Worm (Caenorhabditis elegans): Measurements from ENCODE around the gene Y17G9B.4.

The Y17G9B.4 gene

DNA sequence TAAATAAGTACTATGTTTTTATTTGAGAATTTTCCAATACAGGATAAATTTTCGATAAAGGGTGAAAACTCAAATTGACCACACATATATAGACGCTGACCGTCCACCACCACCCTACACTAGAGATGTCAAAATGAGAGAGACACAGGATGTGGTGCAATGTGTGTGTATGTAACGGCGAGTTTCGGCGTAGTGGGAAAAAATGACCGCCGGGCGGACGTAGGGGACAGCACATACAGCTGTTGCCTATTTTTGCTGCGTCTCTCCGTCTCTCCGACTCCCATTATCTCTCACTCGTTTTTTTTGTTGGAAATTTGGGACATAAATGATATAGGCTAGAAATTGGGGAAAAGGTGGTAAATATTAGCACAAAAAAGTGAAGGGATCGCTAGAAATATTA is 29.2 kb downstream of the Y17G9B.4 start:
- TF ChIP-seq W03F9.2 (tag; optimal IDR thresholded peaks at IDR 0.05) = no peak
- no peak for TF ChIP-seq dao-5 (tag; optimal IDR thresholded peaks at IDR 0.05)
- TF ChIP-seq him-1 (tag; optimal IDR thresholded peaks at IDR 0.05) = no peak

ce11 chrIV:4788332-4788731 is 36.4 kb downstream of the Y17G9B.4 start, which contains the start of gene nhr-104:
TSS of gene nhr-104 (minus strand) at chrIV:4788692.
- TF ChIP-seq dao-5 (tag; optimal IDR thresholded peaks at IDR 0.05) (no peak), him-1 (tag; optimal IDR thresholded peaks at IDR 0.05) (no peak), W03F9.2 (tag; optimal IDR thresholded peaks at IDR 0.05) (no peak)

DNA sequence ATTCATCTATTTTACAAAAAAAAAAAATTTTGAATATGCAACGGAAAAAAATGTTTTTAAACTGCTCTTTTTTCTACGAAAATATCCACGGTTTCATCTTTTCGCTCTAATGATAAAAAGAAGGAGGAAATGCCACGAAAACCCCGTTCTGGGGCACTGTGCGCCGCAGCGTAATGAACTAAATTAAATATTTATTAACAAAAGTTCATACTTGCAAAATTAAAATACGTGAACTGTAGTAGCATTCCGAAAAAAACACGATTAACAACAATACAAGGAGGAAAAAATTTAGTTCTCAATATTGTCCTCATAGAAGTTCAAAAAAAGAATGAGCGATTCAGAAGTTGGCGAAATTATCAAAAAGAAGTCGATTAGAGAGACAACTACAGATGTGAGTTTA is 37.5 kb downstream of the Y17G9B.4 start, which contains the start of gene R11E3.1:
Gene R11E3.1 (plus strand): TSS at position 301 of the 400 bp plus-strand sequence.
- TF ChIP-seq dao-5 (tag; optimal IDR thresholded peaks at IDR 0.05) (no peak), W03F9.2 (tag; optimal IDR thresholded peaks at IDR 0.05) (no peak), him-1 (tag; optimal IDR thresholded peaks at IDR 0.05) (no peak)

ce11 chrIV:4795111-4795510 is 43.2 kb downstream of the Y17G9B.4 start:
- TF ChIP-seq dao-5 (tag; optimal IDR thresholded peaks at IDR 0.05) = no peak
- TF ChIP-seq him-1 (tag; optimal IDR thresholded peaks at IDR 0.05) = no peak
- no peak for TF ChIP-seq W03F9.2 (tag; optimal IDR thresholded peaks at IDR 0.05)

- TF ChIP-seq W03F9.2 (tag; optimal IDR thresholded peaks at IDR 0.05) (peak; percentile 9), dao-5 (tag; optimal IDR thresholded peaks at IDR 0.05) (no peak)
Observed at ce11 chrIV:4799114-4799513, 47.2 kb downstream of the Y17G9B.4 start, which contains the start of gene eor-1. TSS of gene eor-1 (minus strand) at chrIV:4799178.

DNA sequence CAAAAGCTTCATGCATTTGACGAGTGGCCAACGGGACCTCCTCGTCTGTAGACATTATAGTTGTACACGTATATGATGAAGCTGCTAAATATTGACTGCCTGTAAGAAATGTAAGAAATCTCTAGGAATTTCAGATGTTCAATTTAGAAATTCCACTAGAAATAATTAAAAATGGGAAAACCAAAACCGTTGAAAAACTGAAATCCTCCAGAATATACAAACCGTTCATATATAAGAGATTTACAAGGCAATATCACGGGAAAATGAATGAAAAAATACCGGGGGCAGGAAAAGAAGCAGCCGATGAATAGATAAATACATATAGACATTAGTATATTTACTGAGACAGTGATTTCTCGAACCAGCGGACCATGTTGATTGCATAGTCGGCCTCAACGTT is 50.6 kb downstream of the Y17G9B.4 start, which contains the start of gene dpf-7:
Gene dpf-7 (minus strand): TSS at position 101 of the 400 bp plus-strand sequence.
- TF ChIP-seq dao-5 (tag; optimal IDR thresholded peaks at IDR 0.05) (no peak), him-1 (tag; optimal IDR thresholded peaks at IDR 0.05) (no peak), W03F9.2 (tag; optimal IDR thresholded peaks at IDR 0.05) (no peak)

All from whole organism, L4/young adult.